Worm (Caenorhabditis elegans) whole organism, early embryonic: Measurements from ENCODE around the gene R02D5.10.

Experiments used
- B0310.2 ChIP-seq: sonication (generic microtip); optimal IDR thresholded peaks from 2 replicates; lab custom pipeline; 2016; ENCODE audit warnings: mild to moderate bottlenecking, missing genetic modification characterization, missing compliant biosample characterization
- ama-1 ChIP-seq: fragments of 150-350 bp; optimal IDR thresholded peaks from 2 replicates; lab custom pipeline; 2014
- ceh-13 ChIP-seq: fragments of 200-800 bp; sonication (Bioruptor generic); optimal IDR thresholded peaks from 2 replicates; lab custom pipeline; 2018; ENCODE audit warnings: mild to moderate bottlenecking, missing genetic modification characterization, missing compliant biosample characterization
- ceh-36 ChIP-seq: sonication (generic microtip); optimal IDR thresholded peaks from 2 replicates; lab custom pipeline; 2016; ENCODE audit warnings: missing genetic modification characterization, inconsistent platforms, missing compliant biosample characterization
- flt-1 ChIP-seq: fragments of 200-800 bp; sonication (Bioruptor generic); IDR thresholded peaks from 2 replicates; pipeline ENCODE4 v1.3.6; 2022; ENCODE audit warnings: missing genetic modification characterization, missing compliant biosample characterization
- hmbx-1 ChIP-seq: sonication (generic microtip); optimal IDR thresholded peaks from 2 replicates; lab custom pipeline; 2016; ENCODE audit warnings: mild to moderate bottlenecking, missing genetic modification characterization, missing compliant biosample characterization
- hmg-4 ChIP-seq: fragments of 200-800 bp; sonication (Bioruptor generic); optimal IDR thresholded peaks from 2 replicates; lab custom pipeline; 2018; ENCODE audit warnings: mild to moderate bottlenecking, missing genetic modification characterization, missing compliant biosample characterization
- scrt-1 ChIP-seq: fragments of 200-800 bp; sonication (Bioruptor generic); IDR thresholded peaks from 2 replicates; pipeline ENCODE4 v1.3.6; 2022; ENCODE audit warnings: missing genetic modification characterization, missing compliant biosample characterization
- sea-1 ChIP-seq: fragments of 200-800 bp; sonication (Bioruptor generic); conservative IDR thresholded peaks from 2 replicates; pipeline ENCODE4 v1.3.6; 2022; ENCODE audit warnings: missing genetic modification characterization, missing compliant biosample characterization

DNA sequence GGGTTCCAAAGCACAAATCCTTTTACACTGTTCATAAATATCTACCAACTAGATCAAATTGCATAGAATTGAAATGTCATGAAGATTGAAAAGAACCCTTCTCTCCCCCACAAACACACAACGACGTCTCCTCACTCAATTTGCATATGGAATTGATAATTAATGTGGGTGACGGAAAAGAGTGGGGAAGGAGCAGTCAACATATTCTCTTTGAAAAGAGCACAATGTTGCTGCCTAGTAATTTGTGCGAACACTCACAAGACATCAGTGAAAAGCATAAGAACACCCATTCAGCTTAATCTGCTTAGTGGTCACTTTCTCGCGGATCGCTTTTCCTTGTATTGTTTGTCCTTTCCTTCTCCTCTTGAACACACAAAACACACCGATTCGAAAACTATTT lies 14.4 kb downstream of the R02D5.10 start:
- TF ChIP-seq ama-1 (no peak), sea-1 (no peak), hmbx-1 (tag; lab: Kevin White, UChicago) (no peak), hmg-4 (GFP tag; lab: Kevin White, UChicago) (no peak), ceh-13 (GFP tag; lab: Kevin White, UChicago) (no peak), B0310.2 (no peak), flt-1 (GFP tag; lab: Robert Waterston, UW) (no peak), ceh-36 (tag; lab: Kevin White, UChicago) (no peak), scrt-1 (no peak)
